Fruit fly (Drosophila melanogaster): ENCODE data around the gene CG6055.

DNA sequence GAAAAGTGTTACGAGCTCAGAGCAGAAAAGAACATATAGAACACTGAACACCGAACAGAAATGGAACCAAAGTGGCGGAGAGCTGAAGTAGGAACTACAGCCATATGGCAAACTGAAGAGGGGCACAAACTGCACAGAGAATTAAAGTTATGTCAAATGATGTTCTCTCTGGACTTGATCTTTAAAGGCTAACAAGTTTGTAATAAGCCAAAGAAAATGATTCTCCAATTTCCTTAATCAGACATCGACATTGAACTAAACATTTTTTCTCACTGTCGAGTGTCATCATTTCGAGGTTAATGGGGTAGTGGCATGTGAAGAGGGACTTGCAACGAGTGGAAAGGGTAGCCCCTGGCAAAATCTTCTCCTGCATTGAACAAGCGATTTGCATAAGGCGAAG, 37.4 kb downstream of the CG6055 start:
- TF ChIP-seq CG15710 (tag; optimal IDR thresholded peaks at IDR 0.05) (peak; percentile 72), rn (GFP tag; IDR thresholded peaks at IDR 0.05) (no peak; the same call in 1 of the 2 replicates), CG4496 (GFP tag; IDR thresholded peaks at IDR 0.05) (peak; percentile 84), fd96Ca (GFP tag; IDR thresholded peaks at IDR 0.05) (peak; percentile 76), Pif1B (GFP tag; optimal IDR thresholded peaks at IDR 0.05) (peak; percentile 58), Snoo (tag; optimal IDR thresholded peaks at IDR 0.05) (peak; percentile 14), CG17806 (tag; optimal IDR thresholded peaks at IDR 0.05) (peak; percentile 79), Ets98B (GFP tag; IDR thresholded peaks at IDR 0.05) (peak; percentile 56)
